Worm (Caenorhabditis elegans) whole organism, mixed stage, embryonic: Measurements from ENCODE around the gene kin-19.

ENCODE experiments used
- blmp-1 ChIP-seq: fragments of 150-350 bp; optimal IDR thresholded peaks from 2 replicates; lab custom pipeline; 2014; ENCODE audit warnings: missing biosample characterization, missing genetic modification characterization
- ceh-39 ChIP-seq: fragments of 150-350 bp; optimal IDR thresholded peaks from 2 replicates; lab custom pipeline; 2014; ENCODE audit warnings: missing biosample characterization, missing genetic modification characterization
- drap-1 ChIP-seq: fragments of 200-800 bp; sonication (Bioruptor generic); optimal IDR thresholded peaks from 3 replicates; lab custom pipeline; 2018; ENCODE audit warnings: mild to moderate bottlenecking, missing genetic modification characterization, missing compliant biosample characterization
- elt-1 ChIP-seq: sonication (generic microtip); optimal IDR thresholded peaks from 2 replicates; lab custom pipeline; 2017; ENCODE audit warnings: missing genetic modification characterization, mild to moderate bottlenecking, missing compliant biosample characterization, antibody characterized with exemption, moderate library complexity, borderline replicate concordance; ENCODE audit not compliant: insufficient read depth
- lsy-2 ChIP-seq: fragments of 150-350 bp; optimal IDR thresholded peaks from 2 replicates; lab custom pipeline; 2014; ENCODE audit warnings: missing biosample characterization, missing genetic modification characterization
- mls-2 ChIP-seq: sonication (generic microtip); optimal IDR thresholded peaks from 2 replicates; lab custom pipeline; 2016; ENCODE audit warnings: mild to moderate bottlenecking, missing genetic modification characterization, moderate library complexity, missing compliant biosample characterization
- nhr-12 ChIP-seq: fragments of 150-350 bp; optimal IDR thresholded peaks from 2 replicates; lab custom pipeline; 2014; ENCODE audit warnings: missing biosample characterization, missing genetic modification characterization
- nhr-237 ChIP-seq: fragments of 150-350 bp; optimal IDR thresholded peaks from 2 replicates; lab custom pipeline; 2014; ENCODE audit warnings: missing biosample characterization, missing genetic modification characterization
- nhr-28 ChIP-seq: fragments of 150-350 bp; optimal IDR thresholded peaks from 2 replicates; lab custom pipeline; 2014; ENCODE audit warnings: missing biosample characterization, missing genetic modification characterization
- pha-4 ChIP-seq: fragments of 150-350 bp; optimal IDR thresholded peaks from 2 replicates; lab custom pipeline; 2018; ENCODE audit warnings: missing biosample characterization, missing genetic modification reagents, missing genetic modification characterization
- sem-2 ChIP-seq: fragments of 200-800 bp; sonication (Bioruptor generic); optimal IDR thresholded peaks from 2 replicates; lab custom pipeline; 2018; ENCODE audit warnings: mild to moderate bottlenecking, missing genetic modification characterization, missing compliant biosample characterization
- unc-62 ChIP-seq: fragments of 150-350 bp; optimal IDR thresholded peaks from 2 replicates; lab custom pipeline; 2014; ENCODE audit warnings: missing biosample characterization, missing genetic modification reagents, missing genetic modification characterization
- ztf-11 ChIP-seq: fragments of 150-350 bp; optimal IDR thresholded peaks from 2 replicates; lab custom pipeline; 2014; ENCODE audit warnings: missing biosample characterization, missing genetic modification characterization

DNA sequence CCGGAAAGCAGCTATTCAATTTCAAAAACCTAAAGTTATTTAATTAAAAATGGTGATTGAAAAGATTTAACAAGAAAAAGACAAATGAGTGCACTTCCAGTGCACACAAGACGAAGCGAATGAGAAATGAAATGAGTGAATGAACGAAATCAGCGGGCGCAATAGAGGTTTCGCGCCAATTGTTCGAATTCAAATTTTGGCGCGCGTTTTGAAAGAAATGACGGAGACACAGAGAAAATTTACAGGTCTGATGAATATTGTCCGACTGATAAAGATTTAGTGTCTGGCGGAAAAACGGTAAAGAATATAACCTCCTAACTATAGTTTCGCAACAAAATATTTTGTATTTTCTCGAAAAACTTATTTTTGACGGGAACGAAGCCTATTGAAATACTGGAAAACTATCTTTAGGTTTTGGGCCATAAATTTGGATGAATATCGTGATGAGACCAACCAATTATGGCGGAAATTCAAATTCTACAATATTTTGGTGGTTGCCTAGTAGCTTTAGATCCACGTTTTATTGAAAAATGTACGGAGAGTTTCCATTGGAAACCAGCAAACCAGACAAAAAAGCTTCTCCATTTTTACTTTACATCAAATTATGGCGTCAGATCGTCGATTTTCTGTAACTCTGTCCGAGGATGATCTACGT is 9.1 kb upstream of the kin-19 start, which contains the start of gene C03C10.7:
- TF ChIP-seq blmp-1 (tag; lab: Kevin White, UChicago) (no peak), sem-2 (no peak), unc-62 (GFP tag; lab: Kevin White, UChicago) (no peak), ceh-39 (tag; lab: Kevin White, UChicago) (no peak), elt-1 (tag; lab: Kevin White, UChicago) (no peak), ztf-11 (tag; lab: Kevin White, UChicago) (no peak), nhr-28 (tag; lab: Kevin White, UChicago) (no peak), pha-4 (tag; lab: Kevin White, UChicago) (no peak), lsy-2 (tag; lab: Kevin White, UChicago) (no peak), drap-1 (GFP tag; lab: Kevin White, UChicago) (no peak), nhr-12 (tag; lab: Kevin White, UChicago) (no peak), nhr-237 (tag; lab: Kevin White, UChicago) (no peak), mls-2 (tag; lab: Kevin White, UChicago) (no peak)
